Worm (Caenorhabditis elegans): Measurements from ENCODE around the gene grl-14.

grl-14 gene

ce11 chrV:20826618-20827017 is 1.3 kb downstream of the grl-14 start:
- TF ChIP-seq unc-62 (GFP tag; optimal IDR thresholded peaks at IDR 0.05 in 1 of 2) (peak in 1 of 2 experiments; percentile 81), unc-62 (tag; optimal IDR thresholded peaks at IDR 0.05) (no peak), aha-1 (tag) (peak; percentile 73), skn-1 (tag; optimal IDR thresholded peaks at IDR 0.05) (no peak), lin-39 (tag; optimal IDR thresholded peaks at IDR 0.05) (no peak), ceh-32 (tag; optimal IDR thresholded peaks at IDR 0.05; ENCODE audit: poor library complexity) (no peak)

- TF ChIP-seq ceh-28 (tag; optimal IDR thresholded peaks at IDR 0.05) (peak; percentile 30), aha-1 (tag) (peak; percentile 96), vab-7 (GFP tag; IDR thresholded peaks at IDR 0.05) (peak; percentile 29; the same call in 1 of the 2 replicates), saeg-2 (GFP tag; IDR thresholded peaks at IDR 0.05) (no peak), nhr-111 (GFP tag; optimal IDR thresholded peaks at IDR 0.05) (no peak), hmg-1.1 (GFP tag; IDR thresholded peaks at IDR 0.05) (peak; percentile 75), set-16 (GFP tag; IDR thresholded peaks at IDR 0.05) (peak; percentile 55), tag-97 (GFP tag; IDR thresholded peaks at IDR 0.05) (no peak), unc-62 (GFP tag; optimal IDR thresholded peaks at IDR 0.05 in 1 of 2) (peak in 1 of 2 experiments; percentile 81), unc-62 (tag; optimal IDR thresholded peaks at IDR 0.05) (no peak), Y48G9A.11 (GFP tag; IDR thresholded peaks at IDR 0.05) (no peak), F37D6.2 (tag; optimal IDR thresholded peaks at IDR 0.05) (peak; percentile 49), mxl-2 (GFP tag; conservative IDR thresholded peaks at IDR 0.05) (no peak), lsy-2 (tag; optimal IDR thresholded peaks at IDR 0.05) (peak; percentile 45 to 74), rbr-2 (tag; optimal IDR thresholded peaks at IDR 0.05) (peak; percentile 63), R02D3.7 (tag; optimal IDR thresholded peaks at IDR 0.05) (no peak), tra-1 (GFP tag; IDR thresholded peaks at IDR 0.05) (0 out of 2 replicates have a peak, but pooled peaks have one; percentile 24), attf-4 (tag; optimal IDR thresholded peaks at IDR 0.05) (no peak), egl-43 (GFP tag; IDR thresholded peaks at IDR 0.05) (0 out of 2 replicates have a peak, but pooled peaks have one; percentile 42), fkh-10 (GFP tag; optimal IDR thresholded peaks at IDR 0.05) (peak; percentile 94), hlh-30 (tag; optimal IDR thresholded peaks at IDR 0.05; ENCODE audit: insufficient read depth) (peak; percentile 83), madf-9 (GFP tag; conservative IDR thresholded peaks at IDR 0.05) (no peak), hif-1 (tag; optimal IDR thresholded peaks at IDR 0.05) (peak in 1 of 2 experiments; percentile 56), nhr-77 (tag; optimal IDR thresholded peaks at IDR 0.05) (no peak), mdl-1 (tag; optimal IDR thresholded peaks at IDR 0.05) (peak in 1 of 2 experiments; percentile 69), mes-2 (tag; optimal IDR thresholded peaks at IDR 0.05; ENCODE audit: poor library complexity, severe bottlenecking) (peak; percentile 39), hlh-11 (tag; optimal IDR thresholded peaks at IDR 0.05) (peak; percentile 14), nhr-11 (tag; optimal IDR thresholded peaks at IDR 0.05) (peak; percentile 45)
Observed at ce11 chrV:20828820-20829219, 3.5 kb downstream of the grl-14 start, which contains the start of gene sbt-1. TSS of gene sbt-1 (minus strand) at chrV:20828881.

- TF ChIP-seq hlh-11 (tag; optimal IDR thresholded peaks at IDR 0.05) (no peak), nhr-11 (tag; optimal IDR thresholded peaks at IDR 0.05) (no peak), dmd-9 (GFP tag; IDR thresholded peaks at IDR 0.05) (no peak), pha-4 (GFP tag; IDR thresholded peaks at IDR 0.05) (no peak), pha-4 (tag; optimal IDR thresholded peaks at IDR 0.05) (no peak), unc-62 (GFP tag; optimal IDR thresholded peaks at IDR 0.05 in 1 of 2) (no peak), unc-62 (tag; optimal IDR thresholded peaks at IDR 0.05) (no peak), nhr-6 (tag; optimal IDR thresholded peaks at IDR 0.05) (no peak), pqm-1 (tag; optimal IDR thresholded peaks at IDR 0.05) (no peak), ztf-11 (tag; optimal IDR thresholded peaks at IDR 0.05) (no peak), mxl-2 (GFP tag; conservative IDR thresholded peaks at IDR 0.05) (no peak), lin-13 (GFP tag; optimal IDR thresholded peaks at IDR 0.05) (no peak), ztf-7 (tag; optimal IDR thresholded peaks at IDR 0.05) (no peak), ceh-20 (GFP tag; IDR thresholded peaks at IDR 0.05) (no peak)
Observed at ce11 chrV:20829511-20829910, 4.2 kb downstream of the grl-14 start, which contains the start of gene num-1. TSS of gene num-1 (plus strand) at chrV:20829811.

Measured in whole organism, L4 larva.